Worm (Caenorhabditis elegans): Measurements from ENCODE around the gene nhr-120.

DNA sequence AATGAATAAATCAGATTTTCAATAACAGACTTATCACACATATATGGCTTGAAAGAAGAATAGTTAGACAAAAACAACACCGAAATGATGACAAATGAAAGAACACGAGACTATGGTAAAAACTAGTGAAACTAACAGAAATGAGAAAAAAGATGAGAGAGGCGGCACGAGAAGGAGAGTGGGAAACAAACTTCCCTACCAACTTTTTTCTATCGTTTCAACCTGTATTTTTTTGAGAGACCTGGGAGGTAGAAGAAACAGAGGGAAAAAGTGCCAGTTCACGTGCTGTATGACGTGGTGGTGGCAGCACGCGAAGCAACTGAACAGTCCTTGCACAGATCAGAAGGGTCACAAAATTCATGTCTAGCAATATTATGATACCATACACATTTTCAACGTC lies 2.4 kb upstream of the nhr-120 start:
- TF ChIP-seq aly-2 (tag; optimal IDR thresholded peaks at IDR 0.05) (no peak), nhr-11 (tag; optimal IDR thresholded peaks at IDR 0.05) (no peak), lin-35 (GFP tag; optimal IDR thresholded peaks at IDR 0.05) (peak in 1 of 2 experiments; percentile 75), blmp-1 (tag; optimal IDR thresholded peaks at IDR 0.05) (peak; percentile 80)
